Fruit fly (Drosophila melanogaster): Measurements from ENCODE around the gene CG33003.

CG33003 gene

DNA sequence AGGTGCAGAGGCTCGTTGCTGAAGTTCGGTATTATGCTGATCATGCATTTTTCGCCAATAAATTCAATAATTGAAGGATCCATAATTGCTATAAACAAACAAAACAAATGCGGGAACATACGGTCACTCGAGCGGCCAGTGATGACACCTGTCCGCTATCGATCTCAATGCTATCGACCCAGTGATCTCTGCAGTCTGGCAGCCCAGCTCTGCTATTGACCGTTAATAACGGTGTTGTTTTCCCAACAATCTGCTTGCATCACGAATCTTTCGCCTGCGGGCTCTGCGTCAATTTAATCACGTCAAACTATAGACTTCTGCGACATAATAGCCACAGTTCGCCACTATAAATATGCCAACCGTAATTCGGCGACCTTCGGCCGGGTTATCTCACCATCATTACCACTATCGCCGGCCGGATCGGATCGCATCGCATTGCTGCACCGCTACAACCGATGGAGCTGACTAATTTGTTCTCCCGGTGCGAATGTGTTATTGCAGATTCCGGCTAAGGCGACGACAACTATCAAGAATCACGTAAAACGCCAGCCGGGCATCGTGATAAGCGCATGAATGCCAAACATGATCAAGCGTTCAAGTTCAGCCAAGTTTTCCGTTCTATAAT lies 13.7 kb upstream of the CG33003 start, which contains the start of gene Psf2 (continued):
- TF ChIP-seq CG16863 (GFP tag; optimal IDR thresholded peaks at IDR 0.05): no peak
- TF ChIP-seq ac (GFP tag; optimal IDR thresholded peaks at IDR 0.05): no peak
- no peak for TF ChIP-seq MTF-1 (GFP tag; optimal IDR thresholded peaks at IDR 0.05; ENCODE audit: borderline replicate concordance)
- peak; percentile 91 for TF ChIP-seq Dref (GFP tag; IDR thresholded peaks at IDR 0.05)
- TF ChIP-seq unpg (GFP tag; optimal IDR thresholded peaks at IDR 0.05): no peak
- no peak for TF ChIP-seq CG17568 (GFP tag; optimal IDR thresholded peaks at IDR 0.05)
- TF ChIP-seq vvl (GFP tag; IDR thresholded peaks at IDR 0.05): 0 out of 2 replicates have a peak, but pooled peaks have one; percentile 27
- peak; percentile 73 for TF ChIP-seq CG2116 (GFP tag; optimal IDR thresholded peaks at IDR 0.05)
- 0 out of 3 replicates have a peak, but pooled peaks have one; percentile 0 for TF ChIP-seq CG34422 (GFP tag; IDR thresholded peaks at IDR 0.05)
- TF ChIP-seq seq (GFP tag; IDR thresholded peaks at IDR 0.05): no peak
- peak; percentile 72 for TF ChIP-seq MBD-R2 (GFP tag; IDR thresholded peaks at IDR 0.05)
- no peak for TF ChIP-seq tup (GFP tag; optimal IDR thresholded peaks at IDR 0.05)
- TF ChIP-seq gfzf (GFP tag; optimal IDR thresholded peaks at IDR 0.05): peak; percentile 52
- peak; percentile 25 for TF ChIP-seq Sin3A (optimal IDR thresholded peaks at IDR 0.05)
- no peak for TF ChIP-seq CG7745 (tag; optimal IDR thresholded peaks at IDR 0.05)
- TF ChIP-seq Oli (tag; optimal IDR thresholded peaks at IDR 0.05): no peak
- TF ChIP-seq CG14667 (GFP tag; IDR thresholded peaks at IDR 0.05): no peak
- peak; percentile 49; the same call in 1 of the 3 replicates for TF ChIP-seq Doc3 (GFP tag; IDR thresholded peaks at IDR 0.05; ENCODE audit: partially characterized antibody)
- TF ChIP-seq CkIIα-i1 (GFP tag; IDR thresholded peaks at IDR 0.05): no peak
- 0 out of 2 replicates have a peak, but pooled peaks have one; percentile 21 for TF ChIP-seq CG2129 (GFP tag; IDR thresholded peaks at IDR 0.05; ENCODE audit: partially characterized antibody)
- TF ChIP-seq zen2 (GFP tag; IDR thresholded peaks at IDR 0.05; ENCODE audit: partially characterized antibody): peak; percentile 9; the same call in 1 of the 3 replicates
- TF ChIP-seq bowl (GFP tag; IDR thresholded peaks at IDR 0.05): no peak
- TF ChIP-seq CG42726 (GFP tag; IDR thresholded peaks at IDR 0.05; ENCODE audit: partially characterized antibody): peak; percentile 49; the same call in 1 of the 2 replicates
- peak; percentile 1 for TF ChIP-seq CG8944 (GFP tag; optimal IDR thresholded peaks at IDR 0.05)
- TF ChIP-seq hbn (GFP tag; IDR thresholded peaks at IDR 0.05; ENCODE audit: partially characterized antibody): no peak; the same call in 1 of the 2 replicates
- no peak for TF ChIP-seq MESR4 (GFP tag; optimal IDR thresholded peaks at IDR 0.05)
- TF ChIP-seq Mad (GFP tag; optimal IDR thresholded peaks at IDR 0.05): no peak
- TF ChIP-seq da (GFP tag; optimal IDR thresholded peaks at IDR 0.05): no peak
- TF ChIP-seq wek (GFP tag; optimal IDR thresholded peaks at IDR 0.05): no peak
- TF ChIP-seq CG13775 (GFP tag; optimal IDR thresholded peaks at IDR 0.05): no peak
- TF ChIP-seq unc-4 (GFP tag; IDR thresholded peaks at IDR 0.05; ENCODE audit: partially characterized antibody): peak; percentile 50; the same call in 1 of the 2 replicates
- TF ChIP-seq bbx (GFP tag; IDR thresholded peaks at IDR 0.05; ENCODE audit: partially characterized antibody): peak; percentile 69
- no peak for TF ChIP-seq Nf-YA (GFP tag; IDR thresholded peaks at IDR 0.05)
- no peak for TF ChIP-seq CG2199 (GFP tag; IDR thresholded peaks at IDR 0.05)
- no peak for TF ChIP-seq lab (GFP tag; optimal IDR thresholded peaks at IDR 0.05)
- TF ChIP-seq CG4707 (GFP tag; optimal IDR thresholded peaks at IDR 0.05): no peak
- TF ChIP-seq Opbp (GFP tag; IDR thresholded peaks at IDR 0.05; ENCODE audit: partially characterized antibody): 0 out of 3 replicates have a peak, but pooled peaks have one; percentile 54
- peak; percentile 63 for TF ChIP-seq Scr (GFP tag; IDR thresholded peaks at IDR 0.05; ENCODE audit: partially characterized antibody)
- TF ChIP-seq CG3726 (GFP tag; IDR thresholded peaks at IDR 0.05): no peak
- TF ChIP-seq lov (optimal IDR thresholded peaks at IDR 0.05): no peak
- TF ChIP-seq lov (GFP tag; IDR thresholded peaks at IDR 0.05): 0 out of 3 replicates have a peak, but pooled peaks have one; percentile 24
- no peak for TF ChIP-seq sd (tag; optimal IDR thresholded peaks at IDR 0.05)
- no peak for TF ChIP-seq fd3F (GFP tag; optimal IDR thresholded peaks at IDR 0.05)
- no peak for TF ChIP-seq oc (tag; optimal IDR thresholded peaks at IDR 0.05)
- peak; percentile 90 for TF ChIP-seq Sry-δ (GFP tag; optimal IDR thresholded peaks at IDR 0.05)
- TF ChIP-seq CG15514 (GFP tag; optimal IDR thresholded peaks at IDR 0.05): peak; percentile 30
- TF ChIP-seq HmgZ (tag; optimal IDR thresholded peaks at IDR 0.05): peak; percentile 7
- peak; percentile 60; the same call in 2 of the 3 replicates for TF ChIP-seq CG16813 (GFP tag; IDR thresholded peaks at IDR 0.05; ENCODE audit: partially characterized antibody)
